Worm (Caenorhabditis elegans) whole organism, L4 larva: ENCODE data around the gene C49A9.1.

Experiments used
- F10B5.3 ChIP-seq: sonication (generic microtip); optimal IDR thresholded peaks from 2 replicates; lab custom pipeline; 2016; ENCODE audit warnings: mild to moderate bottlenecking, missing genetic modification characterization, missing compliant biosample characterization
- R02D3.7 ChIP-seq: fragments of 150-350 bp; sonication (generic microtip); optimal IDR thresholded peaks from 3 replicates; lab custom pipeline; 2014; ENCODE audit warnings: missing biosample characterization, missing genetic modification characterization
- T26A8.4 ChIP-seq: fragments of 200-800 bp; sonication (Bioruptor generic); IDR thresholded peaks from 2 replicates; pipeline ENCODE4 v1.3.6; 2022; ENCODE audit warnings: missing genetic modification characterization, missing compliant biosample characterization
- ZK337.2 ChIP-seq: fragments of 200-800 bp; sonication (Bioruptor generic); IDR thresholded peaks from 2 replicates; pipeline ENCODE4 v1.3.6; 2022; ENCODE audit warnings: missing genetic modification reagents, missing genetic modification characterization, missing compliant biosample characterization
- aha-1 ChIP-seq: fragments of 150-350 bp; peaks from one replicate; lab custom pipeline; 2014; ENCODE audit warnings: missing biosample characterization, missing genetic modification characterization
- ama-1 ChIP-seq: fragments of 150-350 bp; optimal IDR thresholded peaks from 2 replicates; lab custom pipeline; 2014; ENCODE audit warnings: inconsistent platforms, mixed read lengths
- arid-1 ChIP-seq: fragments of 200-800 bp; sonication (Bioruptor generic); conservative IDR thresholded peaks from 2 replicates; pipeline ENCODE4 v1.3.6; 2022; ENCODE audit warnings: missing genetic modification reagents, missing genetic modification characterization, missing compliant biosample characterization
- ces-1 ChIP-seq: fragments of 150-350 bp; sonication (generic microtip); optimal IDR thresholded peaks from 4 replicates; lab custom pipeline; 2014; ENCODE audit warnings: missing biosample characterization, missing genetic modification reagents, missing genetic modification characterization
- daf-16 ChIP-seq, 3 experiments: sonication (generic microtip); optimal IDR thresholded peaks; 2 replicates each; lab custom pipeline; 2016 to 2017; ENCODE audit warnings: missing genetic modification characterization in 3 of 3, missing genetic modification reagents in 3 of 3, mild to moderate bottlenecking in 2 of 3, missing compliant biosample characterization in 2 of 3, missing biosample characterization in 1 of 3, moderate library complexity in 1 of 3
- dmd-6 ChIP-seq: fragments of 200-800 bp; sonication (Bioruptor generic); IDR thresholded peaks from 2 replicates; pipeline ENCODE4 v1.3.6; 2022; ENCODE audit warnings: missing genetic modification reagents, missing genetic modification characterization, missing compliant biosample characterization
- dmd-8 ChIP-seq: fragments of 200-800 bp; sonication (Bioruptor generic); IDR thresholded peaks from 2 replicates; pipeline ENCODE4 v1.3.6; 2022; ENCODE audit warnings: missing genetic modification characterization, missing compliant biosample characterization
- dmd-9 ChIP-seq: fragments of 200-800 bp; sonication (Bioruptor generic); IDR thresholded peaks from 2 replicates; pipeline ENCODE4 v1.3.6; 2022; ENCODE audit warnings: missing genetic modification reagents, missing genetic modification characterization, missing compliant biosample characterization
- dpl-1 ChIP-seq: fragments of 150-350 bp; optimal IDR thresholded peaks from 2 replicates; lab custom pipeline; 2014; ENCODE audit warnings: missing biosample characterization, missing genetic modification reagents, missing genetic modification characterization
- duxl-1 ChIP-seq: sonication (generic microtip); optimal IDR thresholded peaks from 2 replicates; lab custom pipeline; 2016; ENCODE audit warnings: mild to moderate bottlenecking, missing genetic modification characterization, moderate library complexity, missing compliant biosample characterization; ENCODE audit not compliant: poor library complexity
- dve-1 ChIP-seq: sonication (generic microtip); optimal IDR thresholded peaks from 2 replicates; lab custom pipeline; 2017; ENCODE audit warnings: antibody characterized with exemption, mild to moderate bottlenecking, missing genetic modification characterization, missing compliant biosample characterization; ENCODE audit not compliant: insufficient read depth
- hif-1 ChIP-seq, 2 experiments: sonication (generic microtip); optimal IDR thresholded peaks; 2 replicates each; lab custom pipeline; 2016 to 2017; ENCODE audit warnings: missing compliant biosample characterization in 2 of 2, missing genetic modification characterization in 2 of 2, missing genetic modification reagents in 2 of 2, missing genotype in 2 of 2, mild to moderate bottlenecking in 1 of 2
- hlh-11 ChIP-seq: fragments of 200-800 bp; sonication (Bioruptor generic); optimal IDR thresholded peaks from 2 replicates; lab custom pipeline; 2018; ENCODE audit warnings: mild to moderate bottlenecking, missing genetic modification characterization, missing compliant biosample characterization
- hmg-1.1 ChIP-seq: fragments of 200-800 bp; sonication (Bioruptor generic); IDR thresholded peaks from 2 replicates; pipeline ENCODE4 v1.3.6; 2022; ENCODE audit warnings: missing genetic modification reagents, missing genetic modification characterization, missing compliant biosample characterization
- lir-3 ChIP-seq: sonication (generic microtip); optimal IDR thresholded peaks from 2 replicates; lab custom pipeline; 2016; ENCODE audit warnings: mild to moderate bottlenecking, missing genetic modification characterization, missing compliant biosample characterization
- lsy-2 ChIP-seq, 2 experiments: fragments of 150-350 bp in 1 of 2; sonication (generic microtip) in 1 of 2; optimal IDR thresholded peaks; 2 replicates each; lab custom pipeline; 2014 to 2017; ENCODE audit warnings: missing biosample characterization in 2 of 2, missing genetic modification characterization in 2 of 2
- mdt-29 ChIP-seq: fragments of 200-800 bp; sonication (Bioruptor generic); IDR thresholded peaks from 2 replicates; pipeline ENCODE4 v1.3.6; 2022; ENCODE audit warnings: missing genetic modification reagents, missing genetic modification characterization, missing compliant biosample characterization
- mep-1 ChIP-seq: fragments of 150-350 bp; sonication (generic microtip); optimal IDR thresholded peaks from 3 replicates; lab custom pipeline; 2014; ENCODE audit warnings: missing biosample characterization, missing genetic modification characterization
- nhr-10 ChIP-seq: fragments of 150-350 bp; optimal IDR thresholded peaks from 2 replicates; lab custom pipeline; 2014; ENCODE audit warnings: missing biosample characterization, missing genetic modification characterization
- nhr-237 ChIP-seq: sonication (generic microtip); optimal IDR thresholded peaks from 2 replicates; lab custom pipeline; 2017; ENCODE audit warnings: missing biosample characterization, missing genetic modification characterization
- nhr-28 ChIP-seq: fragments of 150-350 bp; optimal IDR thresholded peaks from 2 replicates; lab custom pipeline; 2014; ENCODE audit warnings: missing biosample characterization, missing genetic modification characterization
- nhr-6 ChIP-seq: fragments of 150-350 bp; optimal IDR thresholded peaks from 2 replicates; lab custom pipeline; 2014; ENCODE audit warnings: missing biosample characterization, missing genetic modification characterization
- nhr-76 ChIP-seq: fragments of 150-350 bp; optimal IDR thresholded peaks from 2 replicates; lab custom pipeline; 2014; ENCODE audit warnings: missing biosample characterization, missing genetic modification characterization
- nhr-77 ChIP-seq: fragments of 150-350 bp; optimal IDR thresholded peaks from 2 replicates; lab custom pipeline; 2014; ENCODE audit warnings: missing biosample characterization, missing genetic modification characterization
- php-3 ChIP-seq: fragments of 200-800 bp; sonication (Bioruptor generic); IDR thresholded peaks from 2 replicates; pipeline ENCODE4 v1.3.6; 2022; ENCODE audit warnings: missing genetic modification reagents, missing genetic modification characterization, missing compliant biosample characterization
- pqm-1 ChIP-seq: sonication (generic microtip); optimal IDR thresholded peaks from 2 replicates; lab custom pipeline; 2017; ENCODE audit warnings: missing biosample characterization, missing genetic modification characterization
- snpc-1.2 ChIP-seq: fragments of 200-800 bp; sonication (Bioruptor generic); IDR thresholded peaks from 2 replicates; pipeline ENCODE4 v1.3.6; 2022; ENCODE audit warnings: missing genetic modification reagents, missing genetic modification characterization, missing compliant biosample characterization
- tag-97 ChIP-seq: fragments of 200-800 bp; sonication (Bioruptor generic); IDR thresholded peaks from 2 replicates; pipeline ENCODE4 v1.3.6; 2022; ENCODE audit warnings: missing genetic modification characterization, missing compliant biosample characterization
- unc-62 ChIP-seq, 3 experiments: fragments of 150-350 bp in 1 of 3; sonication (generic microtip); optimal IDR thresholded peaks in 2 of 3; peaks in 1 of 3; 1 replicate in 1 of 3; 2 replicates in 2 of 3; lab custom pipeline; 2014 to 2017; ENCODE audit warnings: missing biosample characterization in 3 of 3, missing genetic modification characterization in 3 of 3, missing genetic modification reagents in 3 of 3, missing genotype in 1 of 3
- vab-7 ChIP-seq: fragments of 200-800 bp; sonication (Bioruptor generic); IDR thresholded peaks from 2 replicates; pipeline ENCODE4 v1.3.6; 2022; ENCODE audit warnings: missing genetic modification reagents, missing genetic modification characterization, missing compliant biosample characterization
- ztf-11 ChIP-seq: fragments of 150-350 bp; optimal IDR thresholded peaks from 2 replicates; lab custom pipeline; 2014; ENCODE audit warnings: missing biosample characterization, missing genetic modification characterization
- ztf-7 ChIP-seq: fragments of 150-350 bp; optimal IDR thresholded peaks from 2 replicates; lab custom pipeline; 2014; ENCODE audit warnings: missing biosample characterization, missing genetic modification characterization

The C49A9.1 gene

DNA sequence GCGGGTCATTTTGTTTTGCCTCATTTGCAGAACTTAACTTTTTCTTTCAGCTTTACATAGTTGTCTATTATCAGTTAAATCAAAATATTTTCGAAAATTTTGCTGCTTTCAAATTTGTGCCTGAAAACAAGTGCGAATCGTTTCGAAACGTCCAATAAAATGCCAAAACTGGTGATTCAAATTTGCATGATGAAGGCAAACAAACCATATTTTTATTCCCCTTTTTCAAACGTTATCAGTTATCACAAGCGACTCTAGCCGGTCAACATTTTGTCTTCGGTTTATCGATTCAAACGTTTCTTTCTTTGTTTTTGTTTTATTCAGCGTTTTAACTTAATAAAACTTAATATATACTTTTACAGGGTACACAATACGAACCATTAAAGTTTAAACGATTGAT lies 17.4 kb upstream of the C49A9.1 start, which contains the start of the genes ugt-24 and C49A9.6 (continued):
- TF ChIP-seq pqm-1 (peak; percentile 78), nhr-10 (tag; lab: Kevin White, UChicago) (no peak), snpc-1.2 (GFP tag; lab: Robert Waterston, UW) (no peak), nhr-77 (tag; lab: Kevin White, UChicago) (peak; percentile 11), ztf-7 (tag; lab: Kevin White, UChicago) (no peak), lsy-2 (tag; optimal IDR thresholded peaks at IDR 0.05; lab: Kevin White, UChicago) (no peak), lir-3 (tag; lab: Kevin White, UChicago) (no peak), dpl-1 (GFP tag; lab: Kevin White, UChicago) (no peak), arid-1 (no peak), dmd-9 (no peak), tag-97 (no peak)
- TF ChIP-seq, all 104 proteins: peak for 9

DNA sequence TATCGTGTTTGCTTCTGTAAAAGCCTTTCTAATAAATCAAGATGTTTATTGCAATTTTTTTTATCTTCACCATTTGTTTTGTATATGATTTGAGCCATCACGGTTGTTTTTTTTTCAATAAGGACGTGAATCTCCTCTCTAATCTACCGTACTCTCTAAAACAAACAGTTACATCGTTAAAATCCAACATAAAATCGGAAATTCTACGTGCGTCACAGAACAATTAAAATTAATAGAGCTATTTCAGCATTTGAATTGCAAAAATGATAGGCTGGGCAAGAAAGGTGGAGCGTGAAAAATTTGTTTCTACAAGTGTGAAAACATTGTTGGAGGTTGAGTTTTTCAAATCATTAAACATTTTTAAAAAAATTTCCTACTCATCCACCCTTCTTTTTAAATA lies 14.6 kb upstream of the C49A9.1 start, which contains the start of gene C49A9.5:
Gene C49A9.5 (plus strand): TSS at position 271 of the 400 bp plus-strand sequence.
- peak; percentile 1 for TF ChIP-seq pqm-1
- TF ChIP-seq ZK337.2: no peak
- TF ChIP-seq duxl-1 (tag; lab: Kevin White, UChicago): no peak
- no peak for TF ChIP-seq aha-1 (tag; lab: Kevin White, UChicago)
- no peak for TF ChIP-seq F10B5.3
- TF ChIP-seq dve-1 (tag; lab: Kevin White, UChicago): peak; percentile 5
- TF ChIP-seq nhr-76 (tag; lab: Kevin White, UChicago): no peak
- TF ChIP-seq php-3 (GFP tag; lab: Robert Waterston, UW): peak; percentile 93
- no peak for TF ChIP-seq daf-16 (GFP tag; optimal IDR thresholded peaks at IDR 0.05; lab: Kevin White, UChicago)
- peak; percentile 65 for TF ChIP-seq daf-16 (tag; optimal IDR thresholded peaks at IDR 0.05; lab: Kevin White, UChicago)
- TF ChIP-seq nhr-237 (tag; lab: Kevin White, UChicago): no peak

DNA sequence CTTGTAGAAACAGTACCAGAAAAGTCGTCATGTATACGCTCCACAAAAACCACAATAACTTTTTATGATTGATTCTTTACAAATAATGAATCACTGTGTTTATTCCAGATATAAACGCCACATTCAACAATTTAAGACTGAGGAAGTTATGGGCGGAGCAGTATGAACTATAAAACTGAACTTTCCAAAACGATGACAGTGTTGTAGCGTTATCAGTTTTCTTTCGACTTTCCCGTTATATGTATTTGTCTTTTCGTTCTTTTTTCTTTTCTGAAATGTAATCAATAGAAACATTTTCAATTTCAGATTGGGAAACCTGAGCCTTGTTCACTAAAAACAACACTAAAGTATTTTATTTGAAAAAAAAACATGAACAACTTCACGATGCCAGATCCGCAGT lies 10.9 kb upstream of the C49A9.1 start, which contains the start of gene C49A9.9:
Gene C49A9.9 (plus strand): TSS at position 307 of the 400 bp plus-strand sequence.
- no peak for TF ChIP-seq nhr-77 (tag; lab: Kevin White, UChicago)
- no peak for TF ChIP-seq R02D3.7 (tag; lab: Kevin White, UChicago)
- no peak for TF ChIP-seq ces-1 (GFP tag; lab: Kevin White, UChicago)
- TF ChIP-seq dve-1 (tag; lab: Kevin White, UChicago): peak; percentile 1
- peak; percentile 33; the same call in 1 of the 2 replicates for TF ChIP-seq dmd-6 (GFP tag; lab: Robert Waterston, UW)
- TF ChIP-seq daf-16 (GFP tag; optimal IDR thresholded peaks at IDR 0.05; lab: Kevin White, UChicago): no peak
- TF ChIP-seq daf-16 (tag; optimal IDR thresholded peaks at IDR 0.05; lab: Kevin White, UChicago): peak; percentile 25
- peak; percentile 0 for TF ChIP-seq hlh-11 (tag; lab: Kevin White, UChicago)
- TF ChIP-seq pqm-1: peak; percentile 73
- no peak for TF ChIP-seq ZK337.2
- peak; percentile 58 for TF ChIP-seq nhr-28

DNA sequence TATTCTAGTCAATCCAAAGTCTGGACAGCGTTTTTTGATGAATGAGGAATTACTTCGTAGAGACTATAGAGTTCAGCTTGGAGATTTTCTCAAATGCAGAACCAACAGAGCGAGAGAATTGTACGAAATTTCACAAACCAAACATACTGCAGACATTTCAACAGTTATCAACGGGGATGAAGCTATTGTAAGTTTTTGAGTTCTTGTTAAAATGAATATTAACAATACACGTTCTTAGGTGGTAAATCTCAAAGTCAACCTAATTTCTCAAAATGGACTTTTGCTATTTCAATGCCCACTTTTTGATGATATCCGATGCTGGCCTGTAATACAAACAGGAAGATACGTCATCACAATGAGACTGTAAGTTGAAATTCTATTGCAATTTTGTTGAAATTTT lies 10.5 kb upstream of the C49A9.1 start:
- no peak for TF ChIP-seq dve-1 (tag; lab: Kevin White, UChicago)
- peak in 1 of 2 experiments; percentile 94 for TF ChIP-seq unc-62 (GFP tag; optimal IDR thresholded peaks at IDR 0.05 in 1 of 2; lab: Kevin White, UChicago)
- TF ChIP-seq unc-62 (tag; optimal IDR thresholded peaks at IDR 0.05; lab: Kevin White, UChicago): no peak

DNA sequence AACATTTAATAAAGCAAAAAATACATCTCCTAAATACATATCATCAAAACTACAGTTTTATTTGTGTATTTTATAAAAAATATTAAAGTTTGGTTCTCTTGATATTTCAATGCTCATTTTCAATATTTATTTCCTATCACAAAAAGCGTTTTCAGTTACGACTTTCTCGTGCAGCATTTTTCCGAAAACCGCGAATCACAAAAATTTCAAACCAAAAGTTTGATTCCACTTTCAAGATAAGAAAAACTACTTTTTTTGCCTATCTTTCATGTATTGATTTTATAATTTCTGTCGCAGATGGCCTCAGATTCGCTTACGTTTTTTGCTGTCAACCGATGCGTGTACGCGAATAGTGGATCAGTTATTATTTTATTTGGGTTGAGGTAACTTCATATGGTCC lies 8.6 kb upstream of the C49A9.1 start, which contains the start of gene C49A9.4:
Gene C49A9.4 (plus strand): TSS at position 265 of the 400 bp plus-strand sequence.
- TF ChIP-seq duxl-1 (tag; lab: Kevin White, UChicago) (no peak), tag-97 (no peak), mep-1 (tag; lab: Kevin White, UChicago) (peak; percentile 6), nhr-6 (tag; lab: Kevin White, UChicago) (no peak), dmd-6 (GFP tag; lab: Robert Waterston, UW) (peak; percentile 42; the same call in 1 of the 2 replicates), nhr-237 (tag; lab: Kevin White, UChicago) (no peak), dve-1 (tag; lab: Kevin White, UChicago) (peak; percentile 41), T26A8.4 (GFP tag; lab: Robert Waterston, UW) (no peak), dmd-8 (GFP tag; lab: Robert Waterston, UW) (no peak), ama-1 (lab: Kevin White, UChicago) (no peak), daf-16 (GFP tag; optimal IDR thresholded peaks at IDR 0.05; lab: Kevin White, UChicago) (no peak), daf-16 (tag; optimal IDR thresholded peaks at IDR 0.05; lab: Kevin White, UChicago) (peak; percentile 70), hlh-11 (tag; lab: Kevin White, UChicago) (peak; percentile 6), mdt-29 (GFP tag; lab: Robert Waterston, UW) (no peak), ztf-11 (tag; lab: Kevin White, UChicago) (no peak), hif-1 (tag; optimal IDR thresholded peaks at IDR 0.05; lab: Kevin White, UChicago) (no peak), vab-7 (no peak), hmg-1.1 (GFP tag; lab: Robert Waterston, UW) (no peak), dmd-9 (no peak), pqm-1 (peak; percentile 46)
